Fruit fly (Drosophila melanogaster) whole organism, embryonic: ENCODE measurements around the gene CG6443.

Source experiments
- Abd-B ChIP-seq: fragments of 200-800 bp; sonication (Bioruptor generic); optimal IDR thresholded peaks from 2 replicates; lab custom pipeline; 2018; ENCODE audit warnings: missing biosample characterization, mild to moderate bottlenecking, missing genetic modification characterization, moderate library complexity
- Antp ChIP-seq: fragments of 200-800 bp; sonication (Bioruptor generic); optimal IDR thresholded peaks from 3 replicates; lab custom pipeline; 2016; ENCODE audit warnings: missing biosample characterization, missing genetic modification characterization
- CG10147 ChIP-seq: fragments of 200-800 bp; sonication (Bioruptor generic); optimal IDR thresholded peaks from 2 replicates; lab custom pipeline; 2019; ENCODE audit warnings: missing biosample characterization, mild to moderate bottlenecking, missing genetic modification characterization, moderate library complexity
- CG11398 ChIP-seq: fragments of 200-800 bp; sonication (Bioruptor generic); optimal IDR thresholded peaks from 2 replicates; lab custom pipeline; 2016; ENCODE audit warnings: missing biosample characterization, missing genetic modification characterization
- CG12219 ChIP-seq: fragments of 200-800 bp; sonication (Bioruptor generic); optimal IDR thresholded peaks from 3 replicates; lab custom pipeline; 2018; ENCODE audit warnings: missing biosample characterization, mild to moderate bottlenecking, missing genetic modification characterization
- CG15514 ChIP-seq: fragments of 200-800 bp; sonication (Bioruptor generic); optimal IDR thresholded peaks from 3 replicates; lab custom pipeline; 2017; ENCODE audit warnings: missing biosample characterization, missing genetic modification characterization, mild to moderate bottlenecking, moderate library complexity, missing genetic modification reagents
- CG18011 ChIP-seq: fragments of 200-800 bp; sonication (Bioruptor generic); optimal IDR thresholded peaks from 2 replicates; lab custom pipeline; 2017; ENCODE audit warnings: missing biosample characterization, missing genetic modification characterization, mild to moderate bottlenecking, moderate library complexity, missing genotype
- CG1832 ChIP-seq: fragments of 200-800 bp; sonication (Bioruptor generic); optimal IDR thresholded peaks from 2 replicates; lab custom pipeline; 2017; ENCODE audit warnings: missing biosample characterization, mild to moderate bottlenecking, missing genetic modification characterization, inconsistent platforms
- CG2120 ChIP-seq: fragments of 200-800 bp; sonication (Bioruptor generic); optimal IDR thresholded peaks from 3 replicates; lab custom pipeline; 2016; ENCODE audit warnings: missing biosample characterization, missing genetic modification characterization
- CG2875 ChIP-seq: fragments of 200-800 bp; sonication (Bioruptor generic); optimal IDR thresholded peaks from 2 replicates; lab custom pipeline; 2017; ENCODE audit warnings: missing biosample characterization, mild to moderate bottlenecking, missing genetic modification characterization, missing genetic modification reagents
- CG5245 ChIP-seq: fragments of 200-800 bp; sonication (Bioruptor generic); optimal IDR thresholded peaks from 3 replicates; lab custom pipeline; 2016; ENCODE audit warnings: missing biosample characterization, missing genetic modification characterization
- CG9437 ChIP-seq: fragments of 200-800 bp; sonication (Bioruptor generic); optimal IDR thresholded peaks from 2 replicates; lab custom pipeline; 2018; ENCODE audit warnings: missing biosample characterization, mild to moderate bottlenecking, missing genetic modification characterization
- CG9932 ChIP-seq: fragments of 200-800 bp; sonication (Bioruptor generic); IDR thresholded peaks from 2 replicates; pipeline ENCODE4 v1.3.6; 2022; ENCODE audit warnings: missing biosample characterization, missing genetic modification characterization
- Dll ChIP-seq: fragments of 200-800 bp; sonication (Bioruptor generic); IDR thresholded peaks from 4 replicates; pipeline ENCODE4 v1.3.6; 2022; ENCODE audit warnings: missing biosample characterization, missing genetic modification characterization; ENCODE audit not compliant: partially characterized antibody
- Doc3 ChIP-seq: fragments of 200-800 bp; sonication (Bioruptor generic); IDR thresholded peaks from 3 replicates; pipeline ENCODE4 v1.3.6; 2022; ENCODE audit warnings: missing biosample characterization, missing genetic modification characterization; ENCODE audit not compliant: partially characterized antibody
- Drgx ChIP-seq: fragments of 200-800 bp; sonication (Bioruptor generic); IDR thresholded peaks from 2 replicates; pipeline ENCODE4 v1.3.6; 2022; ENCODE audit warnings: missing biosample characterization, missing genetic modification characterization
- Ets65A ChIP-seq: fragments of 200-800 bp; sonication (Bioruptor generic); peaks from one replicate; lab custom pipeline; 2016; ENCODE audit warnings: missing biosample characterization, missing genetic modification characterization
- Ets97D ChIP-seq: fragments of 200-800 bp; sonication (Bioruptor generic); optimal IDR thresholded peaks from 3 replicates; lab custom pipeline; 2016; ENCODE audit warnings: missing biosample characterization, missing genetic modification characterization
- HLH4C ChIP-seq: fragments of 200-800 bp; sonication (Bioruptor generic); IDR thresholded peaks from 3 replicates; pipeline ENCODE4 v1.3.6; 2022; ENCODE audit warnings: missing biosample characterization, missing genetic modification characterization; ENCODE audit not compliant: partially characterized antibody
- Hey ChIP-seq: fragments of 200-800 bp; sonication (Bioruptor generic); optimal IDR thresholded peaks from 3 replicates; lab custom pipeline; 2018; ENCODE audit warnings: missing biosample characterization, mild to moderate bottlenecking, missing genetic modification characterization
- Hr51 ChIP-seq, 2 experiments: fragments of 200-800 bp; sonication (Bioruptor generic); optimal IDR thresholded peaks; 2 replicates in 1 of 2; 3 replicates in 1 of 2; lab custom pipeline; 2016 to 2018; ENCODE audit warnings: missing biosample characterization in 2 of 2, missing genetic modification characterization in 2 of 2, mild to moderate bottlenecking in 1 of 2, moderate library complexity in 1 of 2
- Meics ChIP-seq: fragments of 200-800 bp; sonication (Bioruptor generic); optimal IDR thresholded peaks from 2 replicates; lab custom pipeline; 2017; ENCODE audit warnings: missing biosample characterization, mild to moderate bottlenecking, missing genetic modification characterization
- NfI ChIP-seq: fragments of 200-800 bp; sonication (Bioruptor generic); optimal IDR thresholded peaks from 3 replicates; lab custom pipeline; 2018; ENCODE audit warnings: missing biosample characterization, mild to moderate bottlenecking, missing genetic modification characterization, moderate library complexity
- Oaz ChIP-seq: fragments of 200-800 bp; sonication (Bioruptor generic); IDR thresholded peaks from 2 replicates; pipeline ENCODE4 v1.3.6; 2022; ENCODE audit warnings: missing biosample characterization, missing genetic modification characterization
- Pdp1 ChIP-seq, 2 experiments: fragments of 200-800 bp; sonication (Bioruptor generic); optimal IDR thresholded peaks; 3 replicates each; lab custom pipeline; 2016; ENCODE audit warnings: missing biosample characterization in 2 of 2, missing genetic modification characterization in 2 of 2, mild to moderate bottlenecking in 1 of 2, moderate library complexity in 1 of 2
- Rfx ChIP-seq: fragments of 200-800 bp; sonication (Bioruptor generic); IDR thresholded peaks from 2 replicates; pipeline ENCODE4 v1.3.6; 2022; ENCODE audit warnings: missing biosample characterization, missing genetic modification characterization
- Sry-δ ChIP-seq: fragments of 200-800 bp; sonication (Bioruptor generic); optimal IDR thresholded peaks from 2 replicates; lab custom pipeline; 2016; ENCODE audit warnings: missing biosample characterization, missing genetic modification characterization
- ap ChIP-seq: fragments of 200-800 bp; sonication (Bioruptor generic); IDR thresholded peaks from 2 replicates; pipeline ENCODE4 v1.3.6; 2022; ENCODE audit warnings: missing biosample characterization, missing genetic modification characterization
- ase ChIP-seq: fragments of 200-800 bp; sonication (Bioruptor generic); IDR thresholded peaks from 3 replicates; pipeline ENCODE4 v1.3.6; 2022; ENCODE audit warnings: missing biosample characterization, missing genetic modification characterization
- cad ChIP-seq: fragments of >200 bp; optimal IDR thresholded peaks from 2 replicates; lab custom pipeline; 2017; ENCODE audit warnings: missing biosample characterization, missing genetic modification characterization
- cas ChIP-seq: fragments of 200-800 bp; sonication (Bioruptor generic); IDR thresholded peaks from 2 replicates; pipeline ENCODE4 v1.3.6; 2022; ENCODE audit warnings: missing biosample characterization, missing genetic modification characterization
- chinmo ChIP-seq: fragments of 200-800 bp; sonication (Bioruptor generic); IDR thresholded peaks from 4 replicates; pipeline ENCODE4 v1.3.6; 2022; ENCODE audit warnings: missing biosample characterization, missing genetic modification characterization; ENCODE audit not compliant: partially characterized antibody
- ci ChIP-seq: fragments of 200-800 bp; sonication (Bioruptor generic); IDR thresholded peaks from 3 replicates; pipeline ENCODE4 v1.3.6; 2022; ENCODE audit warnings: missing biosample characterization, missing genetic modification characterization
- crp ChIP-seq, 2 experiments: fragments of 200-800 bp; sonication (Bioruptor generic); optimal IDR thresholded peaks; 2 replicates in 1 of 2; 3 replicates in 1 of 2; lab custom pipeline; 2017; ENCODE audit warnings: missing biosample characterization in 2 of 2, missing genetic modification characterization in 2 of 2, mild to moderate bottlenecking in 1 of 2, moderate library complexity in 1 of 2
- dm ChIP-seq: fragments of 200-800 bp; sonication (Bioruptor generic); optimal IDR thresholded peaks from 3 replicates; lab custom pipeline; 2016; ENCODE audit warnings: missing biosample characterization, missing genetic modification characterization
- ftz-f1 ChIP-seq: fragments of 200-800 bp; sonication (Bioruptor generic); optimal IDR thresholded peaks from 2 replicates; lab custom pipeline; 2016; ENCODE audit warnings: missing biosample characterization, missing genetic modification characterization
- gce ChIP-seq: fragments of 200-800 bp; sonication (Bioruptor generic); IDR thresholded peaks from 3 replicates; pipeline ENCODE4 v1.3.6; 2022; ENCODE audit warnings: missing biosample characterization, missing genetic modification characterization
- jing ChIP-seq: fragments of 200-800 bp; sonication (Bioruptor generic); optimal IDR thresholded peaks from 2 replicates; lab custom pipeline; 2018; ENCODE audit warnings: missing biosample characterization, mild to moderate bottlenecking, missing genetic modification characterization
- maf-S ChIP-seq: fragments of 200-800 bp; sonication (Bioruptor generic); optimal IDR thresholded peaks from 2 replicates; lab custom pipeline; 2016; ENCODE audit warnings: missing biosample characterization, missing genetic modification characterization
- nom ChIP-seq: fragments of 200-800 bp; sonication (Bioruptor generic); optimal IDR thresholded peaks from 2 replicates; lab custom pipeline; 2017; ENCODE audit warnings: missing biosample characterization, missing genetic modification characterization, mild to moderate bottlenecking, moderate library complexity, missing genetic modification reagents
- org-1 ChIP-seq: fragments of 200-800 bp; sonication (Bioruptor generic); optimal IDR thresholded peaks from 2 replicates; lab custom pipeline; 2017; ENCODE audit warnings: missing biosample characterization, missing genetic modification characterization
- psq ChIP-seq: fragments of 200-800 bp; sonication (Bioruptor generic); optimal IDR thresholded peaks from 2 replicates; lab custom pipeline; 2017; ENCODE audit warnings: missing biosample characterization, missing genetic modification characterization
- run ChIP-seq: fragments of 200-800 bp; sonication (Bioruptor generic); optimal IDR thresholded peaks from 3 replicates; lab custom pipeline; 2018; ENCODE audit warnings: missing biosample characterization, mild to moderate bottlenecking, missing genetic modification characterization
- seq ChIP-seq: fragments of 200-800 bp; sonication (Bioruptor generic); IDR thresholded peaks from 2 replicates; pipeline ENCODE4 v1.3.6; 2022; ENCODE audit warnings: missing biosample characterization, missing genetic modification characterization
- sim ChIP-seq: fragments of 200-800 bp; sonication (Bioruptor generic); IDR thresholded peaks from 2 replicates; pipeline ENCODE4 v1.3.6; 2022; ENCODE audit warnings: missing biosample characterization, missing genetic modification characterization
- sob ChIP-seq: fragments of 200-800 bp; sonication (Bioruptor generic); IDR thresholded peaks from 2 replicates; pipeline ENCODE4 v1.3.6; 2022; ENCODE audit warnings: missing biosample characterization, missing genetic modification characterization
- tup ChIP-seq: fragments of 200-800 bp; sonication (Bioruptor generic); optimal IDR thresholded peaks from 2 replicates; lab custom pipeline; 2016; ENCODE audit warnings: missing biosample characterization, mild to moderate bottlenecking, missing genetic modification characterization, moderate library complexity
- zen ChIP-seq: fragments of 200-800 bp; sonication (Bioruptor generic); optimal IDR thresholded peaks from 3 replicates; lab custom pipeline; 2018; ENCODE audit warnings: missing biosample characterization, mild to moderate bottlenecking, missing genetic modification characterization, moderate library complexity
- zen2 ChIP-seq: fragments of 200-800 bp; sonication (Bioruptor generic); IDR thresholded peaks from 3 replicates; pipeline ENCODE4 v1.3.6; 2022; ENCODE audit warnings: missing biosample characterization, missing genetic modification characterization; ENCODE audit not compliant: partially characterized antibody

The CG6443 gene

dm6 chr2L:10767597-10768188 lies 38.9 kb downstream of the CG6443 start, which contains the start of gene Ubc2 (continued):
- TF ChIP-seq zen2 (peak; percentile 65), Hr51 (GFP tag; optimal IDR thresholded peaks at IDR 0.05; lab: Kevin White, UChicago) (peak in 1 of 2 experiments; percentile 28), CG11398 (peak; percentile 36), Abd-B (peak; percentile 20), ase (no peak), Antp (GFP tag; lab: Kevin White, UChicago) (peak; percentile 44), sob (GFP tag; lab: Robert Waterston, UW) (peak; percentile 18; the same call in 1 of the 2 replicates), chinmo (0 out of 4 replicates have a peak, but pooled peaks have one; percentile 7), CG15514 (peak; percentile 70), tup (GFP tag; lab: Kevin White, UChicago) (no peak), Dll (GFP tag; lab: Robert Waterston, UW) (peak; percentile 79), run (tag; lab: Kevin White, UChicago) (no peak), crp (GFP tag; optimal IDR thresholded peaks at IDR 0.05; lab: Kevin White, UChicago) (peak in 1 of 2 experiments; percentile 61), Doc3 (peak; percentile 72), CG10147 (GFP tag; lab: Kevin White, UChicago) (no peak), sim (GFP tag; lab: Robert Waterston, UW) (no peak), NfI (peak; percentile 11), psq (GFP tag; lab: Kevin White, UChicago) (no peak), Ets97D (peak; percentile 94), ap (GFP tag; lab: Robert Waterston, UW) (no peak), CG2120 (peak; percentile 66), seq (GFP tag; lab: Robert Waterston, UW) (0 out of 2 replicates have a peak, but pooled peaks have one; percentile 7), zen (tag; lab: Kevin White, UChicago) (no peak), dm (GFP tag; lab: Kevin White, UChicago) (peak; percentile 47), CG12219 (GFP tag; lab: Kevin White, UChicago) (no peak), Rfx (GFP tag; lab: Robert Waterston, UW) (peak; percentile 60), ci (0 out of 3 replicates have a peak, but pooled peaks have one; percentile 31), HLH4C (GFP tag; lab: Robert Waterston, UW) (peak; percentile 83), Hey (tag; lab: Kevin White, UChicago) (no peak), Sry-δ (GFP tag; lab: Kevin White, UChicago) (peak; percentile 98), maf-S (GFP tag; lab: Kevin White, UChicago) (peak; percentile 11), ftz-f1 (peak; percentile 80), CG5245 (no peak), CG1832 (GFP tag; lab: Kevin White, UChicago) (peak; percentile 73), CG9932 (peak; percentile 68), CG2875 (GFP tag; lab: Kevin White, UChicago) (no peak), CG9437 (GFP tag; lab: Kevin White, UChicago) (no peak), Drgx (GFP tag; lab: Robert Waterston, UW) (no peak), gce (GFP tag; lab: Robert Waterston, UW) (no peak), cad (peak; percentile 48), org-1 (GFP tag; lab: Kevin White, UChicago) (no peak), Pdp1 (GFP tag; optimal IDR thresholded peaks at IDR 0.05; lab: Kevin White, UChicago) (peak in 1 of 2 experiments; percentile 41), Meics (GFP tag; lab: Kevin White, UChicago) (no peak), nom (GFP tag; lab: Kevin White, UChicago) (no peak), Ets65A (GFP tag; lab: Kevin White, UChicago) (no peak), Oaz (no peak), CG18011 (GFP tag; lab: Kevin White, UChicago) (no peak), jing (GFP tag; lab: Kevin White, UChicago) (no peak), cas (GFP tag; lab: Robert Waterston, UW) (no peak)
